Worm (Caenorhabditis elegans): ENCODE measurements around the gene fbxb-112.

DNA sequence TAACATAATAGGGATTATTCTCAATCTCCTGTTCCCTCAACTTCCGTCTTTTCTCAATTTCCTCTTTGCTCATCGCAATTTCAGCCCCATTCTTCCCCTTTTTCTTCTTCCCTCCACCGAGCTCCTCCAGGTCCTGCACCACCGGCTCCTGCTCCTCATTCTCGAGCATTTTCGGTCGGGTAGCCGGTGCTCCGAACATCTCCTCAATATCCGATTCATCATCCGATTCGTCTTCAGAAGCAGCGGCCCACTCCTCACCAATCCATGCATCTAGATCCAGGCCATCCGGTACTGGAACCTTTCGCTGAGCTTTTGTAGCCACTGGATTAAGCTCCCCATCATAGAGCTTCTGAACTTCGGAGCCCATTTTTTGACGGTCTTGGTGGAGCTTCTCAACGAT, 49.3 kb downstream of the fbxb-112 start:
- no peak for TF ChIP-seq ztf-16 (tag; optimal IDR thresholded peaks at IDR 0.05)
- no peak for TF ChIP-seq pha-4 (tag; optimal IDR thresholded peaks at IDR 0.05)
- no peak for TF ChIP-seq madf-2 (tag; optimal IDR thresholded peaks at IDR 0.05)
- TF ChIP-seq sox-2 (GFP tag; IDR thresholded peaks at IDR 0.05), result no peak
- no peak for TF ChIP-seq nhr-11 (tag; optimal IDR thresholded peaks at IDR 0.05)
- TF ChIP-seq pax-1 (tag; optimal IDR thresholded peaks at IDR 0.05), result no peak
- no peak for TF ChIP-seq T23F11.4 (GFP tag; optimal IDR thresholded peaks at IDR 0.05)
- TF ChIP-seq ama-1 (optimal IDR thresholded peaks at IDR 0.05), result no peak
- no peak for TF ChIP-seq K09A11.1 (tag; optimal IDR thresholded peaks at IDR 0.05; ENCODE audit: insufficient read depth)
- no peak for TF ChIP-seq hlh-30 (tag; optimal IDR thresholded peaks at IDR 0.05; ENCODE audit: insufficient read depth)
- TF ChIP-seq mec-3 (tag; optimal IDR thresholded peaks at IDR 0.05; ENCODE audit: borderline replicate concordance), result no peak
- TF ChIP-seq nfya-1 (tag; optimal IDR thresholded peaks at IDR 0.05), result no peak
